Worm (Caenorhabditis elegans) whole organism, L1 larva: ENCODE measurements around the gene sphk-1.

Experiments
- C04F5.9 ChIP-seq: sonication (generic microtip); optimal IDR thresholded peaks from 2 replicates; lab custom pipeline; 2016; ENCODE audit warnings: missing genetic modification characterization, missing compliant biosample characterization
- C16A3.4 ChIP-seq: fragments of 150-350 bp; optimal IDR thresholded peaks from 2 replicates; lab custom pipeline; 2014; ENCODE audit warnings: missing biosample characterization, missing genetic modification characterization
- C34B4.2 ChIP-seq: sonication (generic microtip); optimal IDR thresholded peaks from 2 replicates; lab custom pipeline; 2017; ENCODE audit warnings: mild to moderate bottlenecking, missing genetic modification characterization, missing compliant biosample characterization
- F16B12.6 ChIP-seq: fragments of 150-350 bp; optimal IDR thresholded peaks from 2 replicates; lab custom pipeline; 2014; ENCODE audit warnings: missing biosample characterization, missing genetic modification characterization
- ceh-63 ChIP-seq: fragments of 200-800 bp; sonication (Bioruptor generic); optimal IDR thresholded peaks from 2 replicates; lab custom pipeline; 2018; ENCODE audit warnings: mild to moderate bottlenecking, missing genetic modification characterization, missing compliant biosample characterization
- ceh-8 ChIP-seq: fragments of 200-800 bp; sonication (Bioruptor generic); optimal IDR thresholded peaks from 2 replicates; lab custom pipeline; 2018; ENCODE audit warnings: mild to moderate bottlenecking, missing genetic modification characterization, moderate library complexity, missing compliant biosample characterization
- dpl-1 ChIP-seq, 3 experiments: fragments of 150-350 bp in 2 of 3; sonication (generic microtip) in 1 of 3; optimal IDR thresholded peaks; 2 replicates each; lab custom pipeline; 2014 to 2017; ENCODE audit warnings: missing biosample characterization in 3 of 3, missing genetic modification characterization in 3 of 3, missing genetic modification reagents in 3 of 3
- dsc-1 ChIP-seq: sonication (generic microtip); optimal IDR thresholded peaks from 2 replicates; lab custom pipeline; 2016; ENCODE audit warnings: mild to moderate bottlenecking, missing genetic modification characterization, missing compliant biosample characterization
- efl-1 ChIP-seq, 4 experiments: fragments of 150-350 bp; optimal IDR thresholded peaks in 3 of 4; peaks in 1 of 4; 1 replicate in 1 of 4; 2 replicates in 3 of 4; lab custom pipeline; 2014; ENCODE audit warnings: missing biosample characterization in 2 of 4, missing genetic modification characterization in 2 of 4, missing genetic modification reagents in 2 of 4
- elt-3 ChIP-seq, 6 experiments: fragments of 150-350 bp in 1 of 6; sonication (generic microtip); optimal IDR thresholded peaks; 2 replicates each; lab custom pipeline; 2017 to 2018; ENCODE audit warnings: missing biosample characterization in 6 of 6, missing genetic modification characterization in 6 of 6, inconsistent platforms in 1 of 6
- ets-5 ChIP-seq: fragments of 200-800 bp; sonication (Bioruptor generic); IDR thresholded peaks from 2 replicates; pipeline ENCODE4 v1.3.6; 2022; ENCODE audit warnings: missing genetic modification characterization, missing compliant biosample characterization
- fkh-10 ChIP-seq: sonication (generic microtip); optimal IDR thresholded peaks from 2 replicates; lab custom pipeline; 2017; ENCODE audit warnings: missing biosample characterization, missing genetic modification reagents, missing genetic modification characterization
- fkh-8 ChIP-seq: sonication (generic microtip); optimal IDR thresholded peaks from 2 replicates; lab custom pipeline; 2016; ENCODE audit warnings: mild to moderate bottlenecking, missing genetic modification characterization, missing compliant biosample characterization
- fos-1 ChIP-seq: fragments of 150-350 bp; optimal IDR thresholded peaks from 2 replicates; lab custom pipeline; 2014; ENCODE audit warnings: missing biosample characterization, missing genetic modification characterization
- grh-1 ChIP-seq: fragments of 200-800 bp; sonication (Bioruptor generic); IDR thresholded peaks from 2 replicates; pipeline ENCODE4 v1.3.6; 2022; ENCODE audit warnings: missing genetic modification reagents, missing genetic modification characterization, missing compliant biosample characterization
- hpl-2 ChIP-seq: fragments of 150-350 bp; optimal IDR thresholded peaks from 2 replicates; lab custom pipeline; 2014; ENCODE audit warnings: missing biosample characterization, missing genetic modification reagents, missing genetic modification characterization
- isw-1 ChIP-seq: fragments of 200-800 bp; sonication (Bioruptor generic); IDR thresholded peaks from 2 replicates; pipeline ENCODE4 v1.3.6; 2022; ENCODE audit warnings: missing genetic modification characterization, missing compliant biosample characterization
- lin-14 ChIP-seq: fragments of 200-800 bp; sonication (Bioruptor generic); optimal IDR thresholded peaks from 2 replicates; lab custom pipeline; 2018; ENCODE audit warnings: mild to moderate bottlenecking, missing genetic modification characterization, moderate library complexity, missing compliant biosample characterization
- lin-35 ChIP-seq, 2 experiments: fragments of 150-350 bp; optimal IDR thresholded peaks; 2 replicates each; lab custom pipeline; 2014; ENCODE audit warnings: missing biosample characterization in 2 of 2, missing genetic modification characterization in 2 of 2, missing genetic modification reagents in 2 of 2
- lsy-2 ChIP-seq, 2 experiments: fragments of 150-350 bp; optimal IDR thresholded peaks; 2 replicates each; lab custom pipeline; 2014; ENCODE audit warnings: missing biosample characterization in 2 of 2, missing genetic modification characterization in 2 of 2
- mab-9 ChIP-seq: fragments of 200-800 bp; sonication (Bioruptor generic); IDR thresholded peaks from 2 replicates; pipeline ENCODE4 v1.3.6; 2022; ENCODE audit warnings: missing genetic modification reagents, missing genetic modification characterization, missing compliant biosample characterization
- mef-2 ChIP-seq: fragments of 150-350 bp; optimal IDR thresholded peaks from 2 replicates; lab custom pipeline; 2014; ENCODE audit warnings: missing biosample characterization, missing genetic modification characterization
- mep-1 ChIP-seq: fragments of 150-350 bp; optimal IDR thresholded peaks from 2 replicates; lab custom pipeline; 2014; ENCODE audit warnings: missing biosample characterization, missing genetic modification characterization
- nhr-20 ChIP-seq: sonication (generic microtip); optimal IDR thresholded peaks from 2 replicates; lab custom pipeline; 2016; ENCODE audit warnings: mild to moderate bottlenecking, missing genetic modification characterization, missing compliant biosample characterization
- nhr-71 ChIP-seq: sonication (generic microtip); optimal IDR thresholded peaks from 2 replicates; lab custom pipeline; 2016; ENCODE audit warnings: mild to moderate bottlenecking, missing genetic modification characterization, moderate library complexity, missing compliant biosample characterization
- nhr-84 ChIP-seq: sonication (generic microtip); optimal IDR thresholded peaks from 2 replicates; lab custom pipeline; 2017; ENCODE audit warnings: missing biosample characterization, missing genetic modification characterization
- nhr-90 ChIP-seq: sonication (generic microtip); optimal IDR thresholded peaks from 2 replicates; lab custom pipeline; 2016; ENCODE audit warnings: mild to moderate bottlenecking, missing genetic modification characterization, missing compliant biosample characterization; ENCODE audit not compliant: poor library complexity
- rnt-1 ChIP-seq: sonication (generic microtip); optimal IDR thresholded peaks from 2 replicates; lab custom pipeline; 2016; ENCODE audit warnings: mild to moderate bottlenecking, missing genetic modification characterization, moderate library complexity, missing compliant biosample characterization
- swsn-7 ChIP-seq: sonication (generic microtip); optimal IDR thresholded peaks from 2 replicates; lab custom pipeline; 2016; ENCODE audit warnings: missing genetic modification characterization, missing compliant biosample characterization
- tlp-1 ChIP-seq: fragments of 150-350 bp; optimal IDR thresholded peaks from 2 replicates; lab custom pipeline; 2014; ENCODE audit warnings: missing biosample characterization, missing genetic modification characterization
- unc-130 ChIP-seq: fragments of 150-350 bp; optimal IDR thresholded peaks from 2 replicates; lab custom pipeline; 2017; ENCODE audit warnings: missing biosample characterization, missing genetic modification characterization, inconsistent platforms
- unc-30 ChIP-seq: sonication (generic microtip); optimal IDR thresholded peaks from 2 replicates; lab custom pipeline; 2017; ENCODE audit warnings: missing biosample characterization, missing genetic modification characterization
- unc-62 ChIP-seq: fragments of 150-350 bp; optimal IDR thresholded peaks from 2 replicates; lab custom pipeline; 2014; ENCODE audit warnings: missing biosample characterization, missing genetic modification reagents, missing genetic modification characterization
- unc-86 ChIP-seq: sonication (generic microtip); optimal IDR thresholded peaks from 2 replicates; lab custom pipeline; 2016; ENCODE audit warnings: missing genetic modification characterization, missing compliant biosample characterization
- unc-98 ChIP-seq: fragments of 200-800 bp; sonication (Bioruptor generic); IDR thresholded peaks from 2 replicates; pipeline ENCODE4 v1.3.6; 2022; ENCODE audit warnings: missing genetic modification characterization, missing compliant biosample characterization
- vab-15 ChIP-seq: sonication (generic microtip); optimal IDR thresholded peaks from 2 replicates; lab custom pipeline; 2017; ENCODE audit warnings: missing genotype, mild to moderate bottlenecking, missing genetic modification characterization, missing compliant biosample characterization
- zag-1 ChIP-seq: fragments of 150-350 bp; optimal IDR thresholded peaks from 2 replicates; lab custom pipeline; 2014; ENCODE audit warnings: missing biosample characterization, missing genetic modification characterization
- zip-4 ChIP-seq: fragments of 200-800 bp; sonication (Bioruptor generic); optimal IDR thresholded peaks from 2 replicates; lab custom pipeline; 2018; ENCODE audit warnings: mild to moderate bottlenecking, missing genetic modification characterization, moderate library complexity, missing compliant biosample characterization
- ztf-11 ChIP-seq, 2 experiments: sonication (generic microtip); optimal IDR thresholded peaks; 2 replicates each; lab custom pipeline; 2016 to 2017; ENCODE audit warnings: missing genetic modification characterization in 2 of 2, missing biosample characterization in 1 of 2, missing compliant biosample characterization in 1 of 2

The sphk-1 gene

ce11 chrII:8658835-8659234 is 42.6 kb downstream of the sphk-1 start, which contains the start of gene atg-10:
atg-10 (plus strand) TSS chrII:8659135.
- TF ChIP-seq ets-5 (no peak), lin-14 (GFP tag; lab: Kevin White, UChicago) (no peak), dsc-1 (no peak), zag-1 (tag; lab: Kevin White, UChicago) (no peak), nhr-84 (no peak), C34B4.2 (tag; lab: Kevin White, UChicago) (no peak), fkh-8 (tag; lab: Kevin White, UChicago) (no peak), unc-98 (GFP tag; lab: Robert Waterston, UW) (no peak), unc-130 (tag; lab: Kevin White, UChicago) (no peak)

- peak; percentile 30 for TF ChIP-seq rnt-1 (tag; lab: Kevin White, UChicago)
- TF ChIP-seq fkh-10 (GFP tag; lab: Kevin White, UChicago), result no peak
- no peak for TF ChIP-seq mab-9 (GFP tag; lab: Robert Waterston, UW)
- no peak for TF ChIP-seq fos-1 (tag; lab: Kevin White, UChicago)
- no peak for TF ChIP-seq nhr-71 (tag; lab: Kevin White, UChicago)
- no peak for TF ChIP-seq vab-15 (tag; lab: Kevin White, UChicago)
- TF ChIP-seq elt-3 (tag; optimal IDR thresholded peaks at IDR 0.05; lab: Kevin White, UChicago), result peak in 2 of 6 experiments; percentile 44 to 91
- TF ChIP-seq nhr-20, result peak; percentile 58
- TF ChIP-seq swsn-7 (tag; lab: Kevin White, UChicago), result no peak
- peak in 2 of 3 experiments; percentile 4 to 8 for TF ChIP-seq dpl-1 (GFP tag; optimal IDR thresholded peaks at IDR 0.05; lab: Kevin White, UChicago)
- no peak for TF ChIP-seq ceh-8 (GFP tag; lab: Kevin White, UChicago)
- TF ChIP-seq zag-1 (tag; lab: Kevin White, UChicago), result no peak
- TF ChIP-seq zip-4, result no peak
- TF ChIP-seq ceh-63 (GFP tag; lab: Kevin White, UChicago), result no peak
- TF ChIP-seq isw-1 (GFP tag; lab: Robert Waterston, UW), result no peak
- no peak for TF ChIP-seq ztf-11 (tag; optimal IDR thresholded peaks at IDR 0.05; lab: Kevin White, UChicago)
- no peak for TF ChIP-seq hpl-2 (GFP tag; lab: Kevin White, UChicago)
- no peak for TF ChIP-seq tlp-1 (tag; lab: Kevin White, UChicago)
- TF ChIP-seq unc-62, result no peak
- TF ChIP-seq unc-86 (tag; lab: Kevin White, UChicago), result no peak
- no peak for TF ChIP-seq mef-2 (tag; lab: Kevin White, UChicago)
- TF ChIP-seq efl-1 (optimal IDR thresholded peaks at IDR 0.05; lab: Kevin White, UChicago), result peak in 1 of 2 experiments; percentile 17
- peak in 1 of 2 experiments; percentile 92 for TF ChIP-seq efl-1 (GFP tag; optimal IDR thresholded peaks at IDR 0.05 in 1 of 2; lab: Kevin White, UChicago)
- TF ChIP-seq grh-1, result no peak
- TF ChIP-seq nhr-90 (tag; lab: Kevin White, UChicago), result no peak
- no peak for TF ChIP-seq unc-30 (tag; lab: Kevin White, UChicago)
- peak; percentile 59 for TF ChIP-seq mep-1 (tag; lab: Kevin White, UChicago)
- TF ChIP-seq lsy-2 (tag; optimal IDR thresholded peaks at IDR 0.05; lab: Kevin White, UChicago), result no peak
- peak in 1 of 2 experiments; percentile 58 for TF ChIP-seq lin-35 (GFP tag; optimal IDR thresholded peaks at IDR 0.05; lab: Kevin White, UChicago)
- TF ChIP-seq C34B4.2 (tag; lab: Kevin White, UChicago), result no peak
- TF ChIP-seq F16B12.6 (tag; lab: Kevin White, UChicago), result peak; percentile 13
- peak; percentile 72 for TF ChIP-seq lin-14 (GFP tag; lab: Kevin White, UChicago)
- TF ChIP-seq C16A3.4, result peak; percentile 52
- TF ChIP-seq C04F5.9 (tag; lab: Kevin White, UChicago), result no peak
Observed at ce11 chrII:8650644-8651159, 50.8 kb downstream of the sphk-1 start, which contains the start of gene pyr-1. pyr-1 (plus strand) TSS chrII:8651109.
